Worm (Caenorhabditis elegans): ENCODE results near the gene rom-1.

The rom-1 gene

ce11 chrIII:4951210-4951609, 44.2 kb downstream of the rom-1 start:
- no peak for TF ChIP-seq nhr-43 (tag; optimal IDR thresholded peaks at IDR 0.05; ENCODE audit: poor library complexity, severe bottlenecking)
- TF ChIP-seq egl-27 (tag; optimal IDR thresholded peaks at IDR 0.05) = no peak
- no peak for TF ChIP-seq pqm-1 (tag; optimal IDR thresholded peaks at IDR 0.05)
- TF ChIP-seq mdl-1 (tag; optimal IDR thresholded peaks at IDR 0.05) = no peak
- TF ChIP-seq hmg-11 (tag; optimal IDR thresholded peaks at IDR 0.05) = peak; percentile 6
- no peak for TF ChIP-seq nhr-67 (tag; optimal IDR thresholded peaks at IDR 0.05)
- no peak for TF ChIP-seq skn-1 (tag; optimal IDR thresholded peaks at IDR 0.05)
- peak; percentile 66 for TF ChIP-seq lin-39 (tag; optimal IDR thresholded peaks at IDR 0.05)
- no peak for TF ChIP-seq R02D3.7 (tag; optimal IDR thresholded peaks at IDR 0.05)
- peak; percentile 26 for TF ChIP-seq egl-5 (tag; optimal IDR thresholded peaks at IDR 0.05)
- no peak for TF ChIP-seq ceh-82 (tag; optimal IDR thresholded peaks at IDR 0.05)
- TF ChIP-seq ZK546.5 (tag; optimal IDR thresholded peaks at IDR 0.05) = no peak
- TF ChIP-seq pha-4 (tag; optimal IDR thresholded peaks at IDR 0.05) = no peak
- no peak for TF ChIP-seq fkh-10 (GFP tag; optimal IDR thresholded peaks at IDR 0.05)
- TF ChIP-seq nhr-237 (tag; optimal IDR thresholded peaks at IDR 0.05) = no peak
- TF ChIP-seq nfya-1 (tag; optimal IDR thresholded peaks at IDR 0.05; ENCODE audit: insufficient read depth) = peak; percentile 43

ce11 chrIII:4951824-4952223, 44.8 kb downstream of the rom-1 start, which contains the start of gene flh-2:
TSS of gene flh-2 (plus strand) at chrIII:4952124.
- TF ChIP-seq R02D3.7 (tag; optimal IDR thresholded peaks at IDR 0.05) (no peak), pha-4 (tag; optimal IDR thresholded peaks at IDR 0.05) (no peak)

- TF ChIP-seq unc-62 (GFP tag; optimal IDR thresholded peaks at IDR 0.05) = no peak
- TF ChIP-seq fkh-10 (GFP tag; optimal IDR thresholded peaks at IDR 0.05) = no peak
- TF ChIP-seq nfya-1 (tag; optimal IDR thresholded peaks at IDR 0.05; ENCODE audit: insufficient read depth) = peak; percentile 94
- TF ChIP-seq nhr-67 (tag; optimal IDR thresholded peaks at IDR 0.05) = no peak
- TF ChIP-seq lin-15B (tag; optimal IDR thresholded peaks at IDR 0.05) = no peak
Measured at ce11 chrIII:4952970-4953369, 46.0 kb downstream of the rom-1 start.

- TF ChIP-seq unc-39 (tag; optimal IDR thresholded peaks at IDR 0.05) (no peak), nhr-43 (tag; optimal IDR thresholded peaks at IDR 0.05; ENCODE audit: poor library complexity, severe bottlenecking) (no peak), nhr-28 (tag; optimal IDR thresholded peaks at IDR 0.05) (no peak), ceh-82 (tag; optimal IDR thresholded peaks at IDR 0.05) (no peak), sea-2 (GFP tag; optimal IDR thresholded peaks at IDR 0.05) (no peak), nhr-25 (tag; optimal IDR thresholded peaks at IDR 0.05) (no peak), lin-15B (tag; optimal IDR thresholded peaks at IDR 0.05) (no peak), egl-5 (tag; optimal IDR thresholded peaks at IDR 0.05) (no peak), egl-27 (tag; optimal IDR thresholded peaks at IDR 0.05) (no peak), elt-3 (tag; optimal IDR thresholded peaks at IDR 0.05) (no peak), jun-1 (tag; optimal IDR thresholded peaks at IDR 0.05) (no peak), nhr-23 (tag; optimal IDR thresholded peaks at IDR 0.05) (no peak), ceh-9 (tag; optimal IDR thresholded peaks at IDR 0.05) (no peak), lsy-12 (tag; optimal IDR thresholded peaks at IDR 0.05) (no peak), ceh-28 (tag; optimal IDR thresholded peaks at IDR 0.05) (no peak), ceh-16 (tag; optimal IDR thresholded peaks at IDR 0.05) (no peak), lin-39 (tag; optimal IDR thresholded peaks at IDR 0.05) (no peak)
Measured at ce11 chrIII:4956566-4956965, 49.6 kb downstream of the rom-1 start, which contains the start of gene C26E6.1. TSS of gene C26E6.1 (plus strand) at chrIII:4956866.

All from whole organism, L3 larva.